Fruit fly (Drosophila melanogaster) whole organism, larva: ENCODE data around the gene CG7049.

ENCODE experiments used
- noc ChIP-seq: fragments of 200-800 bp; sonication (Bioruptor generic); optimal IDR thresholded peaks from 3 replicates; lab custom pipeline; 2019; ENCODE audit warnings: missing biosample characterization, mild to moderate bottlenecking, missing genetic modification characterization, moderate library complexity

The CG7049 gene

dm6 chr3L:184251-184650, 8.2 kb upstream of the CG7049 start, which contains the start of the genes CG34140, Mkp and Mtch:
Gene CG34140, minus strand, starts transcription at chr3L:184424.
Gene Mkp, minus strand, starts transcription at chr3L:184540.
Gene Mtch, plus strand, starts transcription at chr3L:184626.
- TF ChIP-seq noc (tag; lab: Kevin White, UChicago): no peak

dm6 chr3L:180262-180543, 4.2 kb upstream of the CG7049 start:
- no peak for TF ChIP-seq noc (tag; lab: Kevin White, UChicago)

dm6 chr3L:179490-180261, 3.6 kb upstream of the CG7049 start, which contains the start of gene CG13875:
Gene CG13875, plus strand, starts transcription at chr3L:179923.
- TF ChIP-seq noc (tag; lab: Kevin White, UChicago): no peak

dm6 chr3L:178913-179488, 3.0 kb upstream of the CG7049 start, which contains the start of gene Vdup1:
Gene Vdup1, minus strand, starts transcription at chr3L:178963.
- TF ChIP-seq noc (tag; lab: Kevin White, UChicago): no peak

- TF ChIP-seq noc (tag; lab: Kevin White, UChicago): no peak
Measured at dm6 chr3L:178445-178844, 2.4 kb upstream of the CG7049 start.

- no peak for TF ChIP-seq noc (tag; lab: Kevin White, UChicago)
Measured at dm6 chr3L:177938-178337, 1.9 kb upstream of the CG7049 start.

- no peak for TF ChIP-seq noc (tag; lab: Kevin White, UChicago)
Measured at dm6 chr3L:174501-174900, 1.5 kb downstream of the CG7049 start.

- TF ChIP-seq noc (tag; lab: Kevin White, UChicago): no peak
Measured at dm6 chr3L:171729-172128, 4.3 kb downstream of the CG7049 start.

- TF ChIP-seq noc (tag; lab: Kevin White, UChicago): no peak
Measured at dm6 chr3L:166789-167132, 9.3 kb downstream of the CG7049 start.

dm6 chr3L:165981-166788, 9.8 kb downstream of the CG7049 start:
- TF ChIP-seq noc (tag; lab: Kevin White, UChicago): no peak

- no peak for TF ChIP-seq noc (tag; lab: Kevin White, UChicago)
Measured at dm6 chr3L:161833-162587, 14.0 kb downstream of the CG7049 start.

dm6 chr3L:160446-161094, 15.5 kb downstream of the CG7049 start:
- peak; percentile 32 for TF ChIP-seq noc (tag; lab: Kevin White, UChicago)

- TF ChIP-seq noc (tag; lab: Kevin White, UChicago): no peak
Measured at dm6 chr3L:159406-160084, 16.5 kb downstream of the CG7049 start.

dm6 chr3L:157674-158179, 18.3 kb downstream of the CG7049 start:
- TF ChIP-seq noc (tag; lab: Kevin White, UChicago): no peak
